Worm (Caenorhabditis elegans): ENCODE measurements around the gene T28C6.11.

T28C6.11 gene

ce11 chrIV:8840161-8840765 is at the start of gene T28C6.11, which contains the start of gene T11B7.1:
Gene T28C6.11, minus strand, starts transcription at chrIV:8840261.
Gene T11B7.1, plus strand, starts transcription at chrIV:8840715.
- TF ChIP-seq W03F9.2 (tag; optimal IDR thresholded peaks at IDR 0.05) (no peak), dao-5 (tag; optimal IDR thresholded peaks at IDR 0.05) (no peak), him-1 (tag; optimal IDR thresholded peaks at IDR 0.05) (no peak)

DNA sequence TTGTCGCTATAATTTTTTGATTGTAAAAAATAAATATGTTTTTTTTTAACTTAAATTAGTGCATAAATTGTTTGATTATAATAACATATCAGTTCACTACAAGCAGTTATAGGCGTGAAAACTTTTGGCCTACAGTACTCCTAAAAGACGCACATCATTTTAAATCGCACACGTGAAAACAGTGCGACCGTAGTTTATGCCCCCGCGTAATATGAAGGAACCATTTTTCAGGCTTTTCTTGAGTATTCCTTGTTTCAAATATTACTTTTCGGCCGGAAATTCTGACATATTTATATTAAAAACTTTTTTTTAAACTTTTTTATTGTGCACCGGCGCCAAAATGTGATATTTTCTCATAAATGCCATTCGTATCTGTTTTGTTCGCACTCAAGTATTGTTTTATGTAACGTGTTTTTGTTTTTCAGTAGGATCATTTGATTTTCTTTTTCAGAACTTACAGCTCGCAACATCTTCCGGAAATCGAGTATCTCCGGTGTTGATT is 48.5 kb upstream of the T28C6.11 start, which contains the start of gene oma-1:
Gene oma-1 (plus strand): TSS at position 452 of the 502 bp plus-strand sequence.
- TF ChIP-seq W03F9.2 (tag; optimal IDR thresholded peaks at IDR 0.05) (peak; percentile 26), him-1 (tag; optimal IDR thresholded peaks at IDR 0.05) (no peak), dao-5 (tag; optimal IDR thresholded peaks at IDR 0.05) (no peak)

DNA sequence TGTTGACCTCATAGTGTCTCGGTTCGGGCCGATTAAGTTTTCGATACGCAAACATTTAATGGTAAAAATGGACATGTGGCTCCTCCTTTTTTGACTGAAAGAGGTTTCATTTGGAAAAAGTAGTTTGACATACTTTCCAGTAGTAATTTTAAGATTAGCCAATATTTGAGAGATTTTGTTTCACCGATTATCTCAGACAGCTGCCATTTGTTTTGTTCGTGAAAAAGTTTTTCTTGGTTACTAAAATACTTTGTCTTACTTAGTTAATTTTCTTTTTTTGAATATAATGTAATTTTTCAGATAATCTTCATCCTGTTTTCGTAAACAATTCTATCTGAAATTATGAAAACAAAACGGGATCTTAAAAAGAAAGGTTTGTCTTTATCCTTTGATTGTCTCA is 46.2 kb upstream of the T28C6.11 start, which contains the start of gene C09G9.5:
Gene C09G9.5 (plus strand): TSS at position 301 of the 400 bp plus-strand sequence.
- no peak for TF ChIP-seq dao-5 (tag; optimal IDR thresholded peaks at IDR 0.05)

- TF ChIP-seq him-1 (tag; optimal IDR thresholded peaks at IDR 0.05), result no peak
- TF ChIP-seq W03F9.2 (tag; optimal IDR thresholded peaks at IDR 0.05), result no peak
- TF ChIP-seq dao-5 (tag; optimal IDR thresholded peaks at IDR 0.05), result no peak
Measured at ce11 chrIV:8881181-8881580, 41.1 kb upstream of the T28C6.11 start, which contains the start of gene C09G9.8. Gene C09G9.8, plus strand, starts transcription at chrIV:8881481.

ce11 chrIV:8879810-8880209 is 39.7 kb upstream of the T28C6.11 start, which contains the start of gene npax-4:
Gene npax-4, minus strand, starts transcription at chrIV:8879910.
- TF ChIP-seq dao-5 (tag; optimal IDR thresholded peaks at IDR 0.05) (no peak), him-1 (tag; optimal IDR thresholded peaks at IDR 0.05) (no peak), W03F9.2 (tag; optimal IDR thresholded peaks at IDR 0.05) (no peak)

ce11 chrIV:8873847-8874246 is 33.8 kb upstream of the T28C6.11 start, which contains the start of gene hdl-2:
Gene hdl-2, plus strand, starts transcription at chrIV:8874147.
- TF ChIP-seq him-1 (tag; optimal IDR thresholded peaks at IDR 0.05), result no peak
- TF ChIP-seq W03F9.2 (tag; optimal IDR thresholded peaks at IDR 0.05), result no peak
- no peak for TF ChIP-seq dao-5 (tag; optimal IDR thresholded peaks at IDR 0.05)

ce11 chrIV:8872958-8873357 is 32.9 kb upstream of the T28C6.11 start, which contains the start of gene C09G9.3:
Gene C09G9.3, minus strand, starts transcription at chrIV:8873058.
- no peak for TF ChIP-seq dao-5 (tag; optimal IDR thresholded peaks at IDR 0.05)
- no peak for TF ChIP-seq him-1 (tag; optimal IDR thresholded peaks at IDR 0.05)
- no peak for TF ChIP-seq W03F9.2 (tag; optimal IDR thresholded peaks at IDR 0.05)

- TF ChIP-seq dao-5 (tag; optimal IDR thresholded peaks at IDR 0.05) (no peak), W03F9.2 (tag; optimal IDR thresholded peaks at IDR 0.05) (no peak), him-1 (tag; optimal IDR thresholded peaks at IDR 0.05) (no peak)
Measured at ce11 chrIV:8869624-8870023, 29.6 kb upstream of the T28C6.11 start, which contains the start of gene npp-23. Gene npp-23, minus strand, starts transcription at chrIV:8869679.

DNA sequence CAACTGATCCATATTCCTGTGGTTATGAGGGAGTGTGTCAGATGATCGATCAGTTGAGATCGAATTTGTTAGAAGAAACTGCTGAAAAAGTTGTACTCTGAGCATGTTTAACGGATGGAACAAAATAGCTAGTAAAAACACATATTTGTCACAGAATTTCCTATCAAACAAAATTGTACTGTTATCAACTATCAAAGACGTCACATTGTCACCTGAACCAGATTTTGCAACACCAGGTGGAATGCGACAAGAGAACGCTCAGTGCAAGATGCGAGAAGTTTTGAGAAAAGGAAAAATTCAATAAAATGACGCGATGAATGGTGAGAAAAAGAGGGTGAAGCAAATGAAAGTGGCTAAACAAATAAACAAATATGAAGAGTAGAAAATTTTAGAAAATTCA is 27.5 kb upstream of the T28C6.11 start:
- TF ChIP-seq him-1 (tag; optimal IDR thresholded peaks at IDR 0.05) (no peak), W03F9.2 (tag; optimal IDR thresholded peaks at IDR 0.05) (no peak), dao-5 (tag; optimal IDR thresholded peaks at IDR 0.05) (no peak)

- no peak for TF ChIP-seq dao-5 (tag; optimal IDR thresholded peaks at IDR 0.05)
- TF ChIP-seq him-1 (tag; optimal IDR thresholded peaks at IDR 0.05), result no peak
- peak; percentile 74 for TF ChIP-seq W03F9.2 (tag; optimal IDR thresholded peaks at IDR 0.05)
Measured at ce11 chrIV:8866092-8866491, 26.0 kb upstream of the T28C6.11 start.

DNA sequence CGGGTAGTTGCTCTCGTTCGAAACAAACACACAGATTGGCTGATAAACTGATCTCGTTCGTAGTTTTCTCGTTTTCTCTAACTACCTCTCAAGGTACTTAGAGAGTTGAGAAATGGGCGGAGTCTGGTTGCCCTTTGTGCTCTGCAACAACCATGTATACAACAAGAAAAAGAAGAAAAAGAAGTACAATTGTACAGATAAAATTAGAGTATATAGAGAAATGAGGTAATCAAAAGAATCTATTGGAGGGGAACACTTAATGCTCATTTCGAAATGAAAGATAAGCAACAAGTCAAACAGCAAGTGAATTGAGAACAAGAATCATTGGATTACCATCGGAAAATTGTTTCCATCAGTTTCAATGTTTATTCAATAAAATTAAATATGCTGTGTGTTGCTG is 25.3 kb upstream of the T28C6.11 start, which contains the start of gene C09G9.1:
Gene C09G9.1 (minus strand): TSS at position 143 of the 400 bp plus-strand sequence.
- TF ChIP-seq dao-5 (tag; optimal IDR thresholded peaks at IDR 0.05) (no peak), W03F9.2 (tag; optimal IDR thresholded peaks at IDR 0.05) (no peak), him-1 (tag; optimal IDR thresholded peaks at IDR 0.05) (no peak)

ce11 chrIV:8864672-8865071 is 24.6 kb upstream of the T28C6.11 start:
- TF ChIP-seq W03F9.2 (tag; optimal IDR thresholded peaks at IDR 0.05) (no peak), dao-5 (tag; optimal IDR thresholded peaks at IDR 0.05) (no peak), him-1 (tag; optimal IDR thresholded peaks at IDR 0.05) (no peak)

- no peak for TF ChIP-seq him-1 (tag; optimal IDR thresholded peaks at IDR 0.05)
- TF ChIP-seq W03F9.2 (tag; optimal IDR thresholded peaks at IDR 0.05), result no peak
- TF ChIP-seq dao-5 (tag; optimal IDR thresholded peaks at IDR 0.05), result no peak
Measured at ce11 chrIV:8855963-8856362, 15.9 kb upstream of the T28C6.11 start, which contains the start of gene T11B7.5. Gene T11B7.5, minus strand, starts transcription at chrIV:8856063.

DNA sequence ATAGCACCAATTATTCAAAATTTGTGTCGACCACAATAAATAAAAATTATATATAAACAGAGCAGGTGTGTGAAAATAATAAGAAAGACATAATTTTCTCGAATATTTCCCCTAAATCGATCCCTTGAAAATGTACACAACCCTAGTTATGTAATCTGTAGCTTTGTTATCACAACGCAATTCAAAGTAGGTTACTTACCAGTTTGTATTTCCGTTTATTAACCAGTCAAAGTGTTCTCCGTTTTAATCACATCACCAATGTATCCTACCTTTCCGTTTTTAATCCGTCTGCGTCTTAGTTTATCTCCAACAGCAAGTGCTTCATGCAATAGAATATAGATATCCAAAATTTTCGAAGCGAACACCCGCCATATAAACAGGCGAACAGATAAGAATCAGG is 13.2 kb upstream of the T28C6.11 start:
- no peak for TF ChIP-seq W03F9.2 (tag; optimal IDR thresholded peaks at IDR 0.05)
- no peak for TF ChIP-seq him-1 (tag; optimal IDR thresholded peaks at IDR 0.05)
- no peak for TF ChIP-seq dao-5 (tag; optimal IDR thresholded peaks at IDR 0.05)

Measured in whole organism, L4/young adult.